Fruit fly (Drosophila melanogaster) whole organism, embryonic: ENCODE measurements around the gene Mal-B2.
A peak's percentile ranks its signal among the peaks of the same experiment; 100 is the strongest.

Source experiments
- Bdp1 ChIP-seq: fragments of 200-800 bp; sonication (Bioruptor generic); optimal IDR thresholded peaks from 3 replicates; lab custom pipeline; 2016; ENCODE audit warnings: missing biosample characterization, missing genetic modification characterization
- C15 ChIP-seq: fragments of 200-800 bp; sonication (Bioruptor generic); IDR thresholded peaks from 3 replicates; pipeline ENCODE4 v1.3.6; 2022; ENCODE audit warnings: missing biosample characterization, missing genetic modification characterization
- CG1024 ChIP-seq: fragments of 200-800 bp; sonication (Bioruptor generic); IDR thresholded peaks from 2 replicates; pipeline ENCODE4 v1.3.6; 2022; ENCODE audit warnings: missing biosample characterization, missing genetic modification characterization
- CG11247 ChIP-seq: fragments of 200-800 bp; sonication (Bioruptor generic); IDR thresholded peaks from 2 replicates; pipeline ENCODE4 v1.3.6; 2022; ENCODE audit warnings: missing biosample characterization, missing genetic modification characterization
- CG11398 ChIP-seq: fragments of 200-800 bp; sonication (Bioruptor generic); optimal IDR thresholded peaks from 2 replicates; lab custom pipeline; 2016; ENCODE audit warnings: missing biosample characterization, missing genetic modification characterization
- CG11696 ChIP-seq: fragments of 200-800 bp; sonication (Bioruptor generic); IDR thresholded peaks from 2 replicates; pipeline ENCODE4 v1.3.6; 2022; ENCODE audit warnings: missing biosample characterization, missing genetic modification characterization
- CG11723 ChIP-seq: fragments of 200-800 bp; sonication (Bioruptor generic); optimal IDR thresholded peaks from 2 replicates; lab custom pipeline; 2017; ENCODE audit warnings: missing biosample characterization, mild to moderate bottlenecking, missing genetic modification characterization
- CG12155 ChIP-seq: fragments of 200-800 bp; sonication (Bioruptor generic); optimal IDR thresholded peaks from 3 replicates; lab custom pipeline; 2016; ENCODE audit warnings: missing biosample characterization, missing genetic modification characterization
- CG12299 ChIP-seq: fragments of 200-800 bp; sonication (Bioruptor generic); optimal IDR thresholded peaks from 2 replicates; lab custom pipeline; 2018; ENCODE audit warnings: missing biosample characterization, mild to moderate bottlenecking, missing genetic modification characterization
- CG12769 ChIP-seq: fragments of 200-800 bp; sonication (Bioruptor generic); optimal IDR thresholded peaks from 2 replicates; lab custom pipeline; 2019; ENCODE audit warnings: missing biosample characterization, mild to moderate bottlenecking, missing genetic modification characterization, moderate library complexity
- CG14014 ChIP-seq: fragments of 200-800 bp; sonication (Bioruptor generic); IDR thresholded peaks from 2 replicates; pipeline ENCODE4 v1.3.6; 2022; ENCODE audit warnings: missing biosample characterization, missing genetic modification characterization
- CG17328 ChIP-seq: fragments of 200-800 bp; sonication (Bioruptor generic); IDR thresholded peaks from 2 replicates; pipeline ENCODE4 v1.3.6; 2022; ENCODE audit warnings: missing biosample characterization, missing genetic modification characterization
- CG30403 ChIP-seq: fragments of 200-800 bp; sonication (Bioruptor generic); optimal IDR thresholded peaks from 3 replicates; lab custom pipeline; 2016; ENCODE audit warnings: missing biosample characterization, missing genetic modification characterization
- CG31441 ChIP-seq: fragments of 200-800 bp; sonication (Bioruptor generic); IDR thresholded peaks from 2 replicates; pipeline ENCODE4 v1.3.6; 2022; ENCODE audit warnings: missing biosample characterization, missing genetic modification characterization
- CG3407 ChIP-seq: fragments of 200-800 bp; sonication (Bioruptor generic); optimal IDR thresholded peaks from 2 replicates; lab custom pipeline; 2018; ENCODE audit warnings: missing biosample characterization, mild to moderate bottlenecking, missing genetic modification characterization
- CG42726 ChIP-seq: fragments of 200-800 bp; sonication (Bioruptor generic); IDR thresholded peaks from 2 replicates; pipeline ENCODE4 v1.3.6; 2022; ENCODE audit warnings: missing biosample characterization, missing genetic modification characterization; ENCODE audit not compliant: partially characterized antibody
- CG4730 ChIP-seq: fragments of 200-800 bp; sonication (Bioruptor generic); IDR thresholded peaks from 2 replicates; pipeline ENCODE4 v1.3.6; 2022; ENCODE audit warnings: missing biosample characterization, missing genetic modification characterization
- CG5245 ChIP-seq: fragments of 200-800 bp; sonication (Bioruptor generic); optimal IDR thresholded peaks from 3 replicates; lab custom pipeline; 2016; ENCODE audit warnings: missing biosample characterization, missing genetic modification characterization
- CG6683 ChIP-seq: fragments of 200-800 bp; sonication (Bioruptor generic); optimal IDR thresholded peaks from 2 replicates; lab custom pipeline; 2017; ENCODE audit warnings: missing biosample characterization, mild to moderate bottlenecking, missing genetic modification characterization, missing genetic modification reagents
- CG6854 ChIP-seq: fragments of 200-800 bp; sonication (Bioruptor generic); optimal IDR thresholded peaks from 3 replicates; lab custom pipeline; 2017; ENCODE audit warnings: missing biosample characterization, mild to moderate bottlenecking, missing genetic modification characterization
- CG7556 ChIP-seq: fragments of 200-800 bp; sonication (Bioruptor generic); optimal IDR thresholded peaks from 2 replicates; lab custom pipeline; 2017; ENCODE audit warnings: missing biosample characterization, mild to moderate bottlenecking, missing genetic modification characterization
- CkIIα-i1 ChIP-seq: fragments of 200-800 bp; sonication (Bioruptor generic); IDR thresholded peaks from 2 replicates; pipeline ENCODE4 v1.3.6; 2022; ENCODE audit warnings: missing biosample characterization, missing genetic modification characterization
- D19B ChIP-seq: fragments of 200-800 bp; sonication (Bioruptor generic); optimal IDR thresholded peaks from 2 replicates; lab custom pipeline; 2017; ENCODE audit warnings: missing biosample characterization, mild to moderate bottlenecking, missing genetic modification characterization
- Dip3 ChIP-seq: fragments of 200-800 bp; sonication (Bioruptor generic); optimal IDR thresholded peaks from 3 replicates; lab custom pipeline; 2016; ENCODE audit warnings: missing biosample characterization, missing genetic modification characterization
- Fer2 ChIP-seq: fragments of 200-800 bp; sonication (Bioruptor generic); optimal IDR thresholded peaks from 2 replicates; lab custom pipeline; 2018; ENCODE audit warnings: missing biosample characterization, mild to moderate bottlenecking, missing genetic modification characterization, moderate library complexity
- HLH3B ChIP-seq: fragments of 200-800 bp; sonication (Bioruptor generic); IDR thresholded peaks from 2 replicates; pipeline ENCODE4 v1.3.6; 2022; ENCODE audit warnings: missing biosample characterization, missing genetic modification characterization
- HLH4C ChIP-seq: fragments of 200-800 bp; sonication (Bioruptor generic); IDR thresholded peaks from 3 replicates; pipeline ENCODE4 v1.3.6; 2022; ENCODE audit warnings: missing biosample characterization, missing genetic modification characterization; ENCODE audit not compliant: partially characterized antibody
- Hey ChIP-seq: fragments of 200-800 bp; sonication (Bioruptor generic); optimal IDR thresholded peaks from 3 replicates; lab custom pipeline; 2018; ENCODE audit warnings: missing biosample characterization, mild to moderate bottlenecking, missing genetic modification characterization
- Hr51 ChIP-seq, 2 experiments: fragments of 200-800 bp; sonication (Bioruptor generic); optimal IDR thresholded peaks; 2 replicates in 1 of 2; 3 replicates in 1 of 2; lab custom pipeline; 2016 to 2018; ENCODE audit warnings: missing biosample characterization in 2 of 2, missing genetic modification characterization in 2 of 2, mild to moderate bottlenecking in 1 of 2, moderate library complexity in 1 of 2
- Hsf ChIP-seq: fragments of 200-800 bp; sonication (Bioruptor generic); optimal IDR thresholded peaks from 3 replicates; lab custom pipeline; 2016; ENCODE audit warnings: missing biosample characterization, missing genetic modification characterization
- Kr ChIP-seq: fragments of 200-800 bp; sonication (Bioruptor generic); optimal IDR thresholded peaks from 2 replicates; lab custom pipeline; 2017; ENCODE audit warnings: missing biosample characterization, mild to moderate bottlenecking, missing genetic modification characterization
- Max ChIP-seq: fragments of 200-800 bp; sonication (Bioruptor generic); optimal IDR thresholded peaks from 2 replicates; lab custom pipeline; 2016; ENCODE audit warnings: missing biosample characterization, mild to moderate bottlenecking, missing genetic modification characterization
- Nf-YC ChIP-seq: fragments of 200-800 bp; optimal IDR thresholded peaks from 3 replicates; lab custom pipeline; 2019; ENCODE audit warnings: missing biosample characterization, mild to moderate bottlenecking, missing genetic modification characterization, moderate library complexity
- Sry-δ ChIP-seq: fragments of 200-800 bp; sonication (Bioruptor generic); optimal IDR thresholded peaks from 2 replicates; lab custom pipeline; 2016; ENCODE audit warnings: missing biosample characterization, missing genetic modification characterization
- Vsx1 ChIP-seq: fragments of 200-800 bp; sonication (Bioruptor generic); optimal IDR thresholded peaks from 2 replicates; lab custom pipeline; 2017; ENCODE audit warnings: missing biosample characterization, mild to moderate bottlenecking, missing genetic modification characterization, missing genetic modification reagents
- al ChIP-seq: fragments of 200-800 bp; sonication (Bioruptor generic); IDR thresholded peaks from 2 replicates; pipeline ENCODE4 v1.3.6; 2022; ENCODE audit warnings: missing biosample characterization, missing genetic modification characterization
- cas ChIP-seq: fragments of 200-800 bp; sonication (Bioruptor generic); IDR thresholded peaks from 2 replicates; pipeline ENCODE4 v1.3.6; 2022; ENCODE audit warnings: missing biosample characterization, missing genetic modification characterization
- dm ChIP-seq: fragments of 200-800 bp; sonication (Bioruptor generic); optimal IDR thresholded peaks from 3 replicates; lab custom pipeline; 2016; ENCODE audit warnings: missing biosample characterization, missing genetic modification characterization
- ewg ChIP-seq: fragments of 200-800 bp; sonication (Bioruptor generic); optimal IDR thresholded peaks from 3 replicates; lab custom pipeline; 2017; ENCODE audit warnings: mild to moderate bottlenecking, missing biosample characterization, missing genetic modification reagents, missing genetic modification characterization
- fru ChIP-seq: fragments of >200 bp; optimal IDR thresholded peaks from 2 replicates; lab custom pipeline; 2017
- gcm ChIP-seq: fragments of 200-800 bp; sonication (Bioruptor generic); optimal IDR thresholded peaks from 2 replicates; lab custom pipeline; 2019; ENCODE audit warnings: missing biosample characterization, mild to moderate bottlenecking, missing genetic modification characterization, moderate library complexity
- gcm2 ChIP-seq: fragments of 200-800 bp; sonication (Bioruptor generic); optimal IDR thresholded peaks from 2 replicates; lab custom pipeline; 2016; ENCODE audit warnings: missing biosample characterization, missing genetic modification characterization
- gem ChIP-seq: fragments of 200-800 bp; sonication (Bioruptor generic); optimal IDR thresholded peaks from 2 replicates; lab custom pipeline; 2019; ENCODE audit warnings: missing biosample characterization, mild to moderate bottlenecking, missing genetic modification characterization, moderate library complexity
- hbn ChIP-seq: fragments of 200-800 bp; sonication (Bioruptor generic); IDR thresholded peaks from 2 replicates; pipeline ENCODE4 v1.3.6; 2022; ENCODE audit warnings: missing biosample characterization, missing genetic modification characterization; ENCODE audit not compliant: partially characterized antibody
- her ChIP-seq: fragments of 200-800 bp; sonication (Bioruptor generic); optimal IDR thresholded peaks from 2 replicates; lab custom pipeline; 2016; ENCODE audit warnings: missing biosample characterization, missing genetic modification characterization
- mirr ChIP-seq: fragments of 200-800 bp; sonication (Bioruptor generic); optimal IDR thresholded peaks from 3 replicates; lab custom pipeline; 2018; ENCODE audit warnings: missing biosample characterization, mild to moderate bottlenecking, missing genetic modification characterization
- nerfin-1 ChIP-seq: fragments of 200-800 bp; sonication (Bioruptor generic); optimal IDR thresholded peaks from 3 replicates; lab custom pipeline; 2019; ENCODE audit warnings: missing biosample characterization, mild to moderate bottlenecking, missing genetic modification characterization, moderate library complexity
- pfk ChIP-seq: fragments of 200-800 bp; sonication (Bioruptor generic); optimal IDR thresholded peaks from 2 replicates; lab custom pipeline; 2018; ENCODE audit warnings: missing biosample characterization, mild to moderate bottlenecking, missing genetic modification characterization, moderate library complexity
- ranshi ChIP-seq: fragments of 200-800 bp; sonication (Bioruptor generic); IDR thresholded peaks from 2 replicates; pipeline ENCODE4 v1.3.6; 2022; ENCODE audit warnings: missing biosample characterization, missing genetic modification characterization
- sd ChIP-seq: fragments of 200-800 bp; sonication (Bioruptor generic); optimal IDR thresholded peaks from 3 replicates; lab custom pipeline; 2018; ENCODE audit warnings: missing biosample characterization, mild to moderate bottlenecking, missing genetic modification characterization, moderate library complexity
- ttk ChIP-seq: fragments of 200-800 bp; sonication (Bioruptor generic); IDR thresholded peaks from 2 replicates; pipeline ENCODE4 v2.1.2; 2022; ENCODE audit warnings: missing biosample characterization, missing genetic modification characterization
- unpg ChIP-seq: fragments of 200-800 bp; sonication (Bioruptor generic); optimal IDR thresholded peaks from 3 replicates; lab custom pipeline; 2018; ENCODE audit warnings: missing biosample characterization, mild to moderate bottlenecking, missing genetic modification characterization, moderate library complexity
- usp ChIP-seq: fragments of >200 bp; optimal IDR thresholded peaks from 2 replicates; lab custom pipeline; 2017; ENCODE audit warnings: missing biosample characterization, missing genetic modification characterization

Gene Mal-B2

dm6 chr2L:11829277-11829676, 20.5 kb upstream of the Mal-B2 start, which contains the start of gene esc (continued):
- no peak for TF ChIP-seq Nf-YC (tag; lab: Kevin White, UChicago)
- TF ChIP-seq her (GFP tag; lab: Kevin White, UChicago), result peak; percentile 43
- TF ChIP-seq fru (lab: Kevin White, UChicago), result no peak
- TF ChIP-seq gcm, result no peak
- no peak for TF ChIP-seq Hey (tag; lab: Kevin White, UChicago)
- no peak for TF ChIP-seq CG7556 (GFP tag; lab: Kevin White, UChicago)
- TF ChIP-seq HLH3B (GFP tag; lab: Robert Waterston, UW), result no peak
- no peak; the same call in 1 of the 2 replicates for TF ChIP-seq al (GFP tag; lab: Robert Waterston, UW)
- peak; percentile 30 for TF ChIP-seq Bdp1 (GFP tag; lab: Kevin White, UChicago)
- TF ChIP-seq CkIIα-i1 (GFP tag; lab: Robert Waterston, UW), result no peak
- TF ChIP-seq ttk (GFP tag; lab: Robert Waterston, UW), result no peak
- no peak for TF ChIP-seq Vsx1 (GFP tag; lab: Kevin White, UChicago)
- no peak for TF ChIP-seq CG42726 (GFP tag; lab: Robert Waterston, UW)
- TF ChIP-seq Max (GFP tag; lab: Kevin White, UChicago), result no peak
- TF ChIP-seq unpg (GFP tag; lab: Kevin White, UChicago), result no peak
- no peak for TF ChIP-seq cas
- TF ChIP-seq Sry-δ (GFP tag; lab: Kevin White, UChicago), result peak; percentile 59
- TF ChIP-seq sd (tag; lab: Kevin White, UChicago), result no peak
- TF ChIP-seq CG31441 (GFP tag; lab: Robert Waterston, UW), result no peak
- no peak for TF ChIP-seq D19B (GFP tag; lab: Kevin White, UChicago)
- no peak for TF ChIP-seq CG14014 (GFP tag; lab: Robert Waterston, UW)
- TF ChIP-seq Hr51 (GFP tag; optimal IDR thresholded peaks at IDR 0.05; lab: Kevin White, UChicago), result no peak
- no peak for TF ChIP-seq mirr
- TF ChIP-seq C15 (GFP tag; lab: Robert Waterston, UW), result no peak
- TF ChIP-seq ewg, result peak; percentile 13
- TF ChIP-seq CG17328 (GFP tag; lab: Robert Waterston, UW), result no peak
- TF ChIP-seq CG12155 (GFP tag; lab: Kevin White, UChicago), result peak; percentile 41
- no peak for TF ChIP-seq CG11696 (GFP tag; lab: Robert Waterston, UW)
- no peak for TF ChIP-seq HLH4C (GFP tag; lab: Robert Waterston, UW)
- TF ChIP-seq Hsf, result peak; percentile 37
- no peak for TF ChIP-seq pfk (GFP tag; lab: Kevin White, UChicago)
- TF ChIP-seq CG4730, result no peak
- TF ChIP-seq Fer2 (tag; lab: Kevin White, UChicago), result no peak
- TF ChIP-seq CG3407 (GFP tag; lab: Kevin White, UChicago), result no peak
- TF ChIP-seq CG11398 (GFP tag; lab: Kevin White, UChicago), result no peak
- TF ChIP-seq CG5245 (GFP tag; lab: Kevin White, UChicago), result no peak
- TF ChIP-seq hbn (GFP tag; lab: Robert Waterston, UW), result no peak
- TF ChIP-seq nerfin-1 (tag; lab: Kevin White, UChicago), result no peak
- TF ChIP-seq gem (tag; lab: Kevin White, UChicago), result no peak
- TF ChIP-seq CG6683 (GFP tag; lab: Kevin White, UChicago), result no peak
- no peak for TF ChIP-seq CG12769
- TF ChIP-seq gcm2, result no peak
- no peak for TF ChIP-seq usp
- no peak for TF ChIP-seq CG11247 (GFP tag; lab: Robert Waterston, UW)
- TF ChIP-seq CG11723 (GFP tag; lab: Kevin White, UChicago), result no peak
- peak; percentile 26 for TF ChIP-seq dm (GFP tag; lab: Kevin White, UChicago)
- peak; percentile 34 for TF ChIP-seq CG1024 (GFP tag; lab: Robert Waterston, UW)
- no peak for TF ChIP-seq CG6854 (GFP tag; lab: Kevin White, UChicago)
- TF ChIP-seq CG12299 (tag; lab: Kevin White, UChicago), result no peak
- no peak for TF ChIP-seq ranshi (GFP tag; lab: Robert Waterston, UW)
- TF ChIP-seq Dip3 (GFP tag; lab: Kevin White, UChicago), result no peak
- peak; percentile 45 for TF ChIP-seq CG30403
- no peak for TF ChIP-seq Kr (GFP tag; lab: Kevin White, UChicago)
